Worm (Caenorhabditis elegans): ENCODE data around the gene C02F5.2.

Gene C02F5.2

DNA sequence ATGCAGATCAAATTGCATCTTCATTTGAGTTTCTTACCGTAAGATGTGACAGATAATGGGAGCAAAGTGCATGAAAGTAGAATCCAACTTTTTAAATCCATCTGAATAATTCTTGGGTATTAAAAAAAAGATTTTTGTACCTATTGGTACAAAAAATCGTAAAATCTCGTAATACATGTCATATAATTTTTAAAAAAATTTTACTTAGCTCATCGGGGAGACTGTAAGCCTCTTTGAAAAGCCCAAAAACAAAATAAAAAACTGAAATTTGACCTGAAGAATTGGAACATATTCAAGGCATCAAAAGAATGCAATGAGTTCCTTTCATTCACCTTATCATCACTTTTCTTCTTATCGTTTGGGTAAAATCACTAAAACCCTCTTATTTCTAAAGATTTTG lies 26.5 kb downstream of the C02F5.2 start, which contains the start of gene clec-160:
Gene clec-160, minus strand, starts transcription at position 101 of the 400 bp plus-strand sequence.
- no peak for TF ChIP-seq unc-62 (GFP tag; optimal IDR thresholded peaks at IDR 0.05)

ce11 chrIII:8278801-8279200 lies 29.4 kb downstream of the C02F5.2 start, which contains the start of gene mig-10:
Gene mig-10 (plus strand): TSS chrIII:8279101.
- TF ChIP-seq unc-62 (GFP tag; optimal IDR thresholded peaks at IDR 0.05) = no peak

- no peak for TF ChIP-seq unc-62 (GFP tag; optimal IDR thresholded peaks at IDR 0.05)
Observed at ce11 chrIII:8279567-8279966, 30.1 kb downstream of the C02F5.2 start.

- no peak for TF ChIP-seq unc-62 (GFP tag; optimal IDR thresholded peaks at IDR 0.05)
Observed at ce11 chrIII:8280352-8280751, 30.9 kb downstream of the C02F5.2 start.

ce11 chrIII:8281310-8281709 lies 31.9 kb downstream of the C02F5.2 start:
- TF ChIP-seq unc-62 (GFP tag; optimal IDR thresholded peaks at IDR 0.05) = no peak

- no peak for TF ChIP-seq unc-62 (GFP tag; optimal IDR thresholded peaks at IDR 0.05)
Observed at ce11 chrIII:8283525-8283924, 34.1 kb downstream of the C02F5.2 start.

DNA sequence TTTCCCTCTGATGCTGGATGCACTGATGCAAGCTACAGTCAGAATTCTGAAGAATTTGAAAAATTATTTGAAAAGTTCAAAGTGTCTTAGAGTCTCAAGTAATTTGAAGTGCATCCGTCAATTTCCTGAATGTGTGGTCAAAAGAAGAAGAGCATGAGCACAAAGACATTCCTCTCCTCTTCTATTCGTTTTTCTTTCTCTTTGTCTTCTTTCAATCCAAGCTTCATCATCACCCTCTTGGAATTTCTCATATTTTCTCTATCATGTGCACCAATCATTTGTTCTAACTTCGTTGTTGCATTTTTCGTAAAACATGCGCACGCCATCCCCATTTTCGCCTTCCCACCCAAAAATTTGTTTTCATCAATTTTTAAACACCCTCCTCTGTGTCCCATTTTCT lies 36.6 kb downstream of the C02F5.2 start:
- no peak for TF ChIP-seq unc-62 (GFP tag; optimal IDR thresholded peaks at IDR 0.05)

DNA sequence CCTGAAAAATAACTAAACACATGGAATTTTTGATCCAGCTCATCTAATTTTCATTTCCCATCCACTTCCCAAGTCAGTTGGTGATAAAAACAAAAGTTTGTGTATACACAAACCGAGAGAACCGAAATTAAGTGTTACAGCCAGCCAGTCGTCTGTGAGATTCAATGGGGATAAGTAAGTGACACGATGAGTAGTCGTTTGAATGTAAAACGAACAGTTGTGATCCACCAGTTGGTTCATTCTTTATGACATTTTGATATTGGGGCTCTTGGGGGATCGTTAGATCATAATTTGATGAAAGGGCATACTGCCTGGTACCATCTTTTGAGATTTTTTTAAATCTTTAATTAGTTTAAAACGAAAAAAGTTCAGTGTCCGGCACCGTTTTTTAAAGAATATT lies 37.4 kb downstream of the C02F5.2 start:
- TF ChIP-seq unc-62 (GFP tag; optimal IDR thresholded peaks at IDR 0.05) = no peak

- TF ChIP-seq unc-62 (GFP tag; optimal IDR thresholded peaks at IDR 0.05) = no peak
Observed at ce11 chrIII:8287519-8287918, 38.1 kb downstream of the C02F5.2 start.

ce11 chrIII:8289181-8289580 lies 39.8 kb downstream of the C02F5.2 start:
- TF ChIP-seq unc-62 (GFP tag; optimal IDR thresholded peaks at IDR 0.05) = no peak

DNA sequence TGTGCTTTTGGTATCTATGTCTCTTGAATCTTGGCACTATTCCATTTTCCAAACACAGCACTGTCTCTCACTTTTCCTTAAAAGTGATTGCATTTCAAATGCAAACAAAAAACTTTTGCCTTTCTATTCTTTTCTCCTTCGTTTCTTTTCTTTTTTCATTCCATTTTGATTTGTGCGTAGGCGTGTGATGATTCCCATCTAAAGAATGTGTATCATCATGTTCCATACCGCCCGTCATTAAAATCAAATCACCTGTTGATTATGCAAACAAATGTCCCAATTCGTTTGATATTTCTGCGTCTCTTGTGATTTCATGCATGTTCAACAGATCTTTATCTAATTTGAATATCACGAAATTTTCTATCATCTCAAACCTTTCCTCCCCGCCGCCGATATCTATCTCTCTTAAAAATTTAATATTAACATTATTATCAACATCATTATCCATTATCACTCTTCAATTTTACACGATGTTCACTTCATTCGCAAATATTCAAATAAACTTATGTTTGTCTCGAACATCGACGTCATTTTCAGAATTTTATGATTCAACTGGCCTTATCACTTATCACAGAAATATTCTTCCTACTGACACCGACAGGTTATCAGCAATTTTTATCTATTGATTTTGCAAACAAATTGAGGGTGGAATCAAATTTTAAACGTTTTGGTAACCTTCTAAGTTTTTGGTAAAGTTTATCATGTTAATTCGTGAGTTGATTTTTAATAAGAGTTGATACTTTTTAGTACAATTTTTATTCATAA lies 42.0 kb downstream of the C02F5.2 start:
- TF ChIP-seq unc-62 (GFP tag; optimal IDR thresholded peaks at IDR 0.05) = no peak

DNA sequence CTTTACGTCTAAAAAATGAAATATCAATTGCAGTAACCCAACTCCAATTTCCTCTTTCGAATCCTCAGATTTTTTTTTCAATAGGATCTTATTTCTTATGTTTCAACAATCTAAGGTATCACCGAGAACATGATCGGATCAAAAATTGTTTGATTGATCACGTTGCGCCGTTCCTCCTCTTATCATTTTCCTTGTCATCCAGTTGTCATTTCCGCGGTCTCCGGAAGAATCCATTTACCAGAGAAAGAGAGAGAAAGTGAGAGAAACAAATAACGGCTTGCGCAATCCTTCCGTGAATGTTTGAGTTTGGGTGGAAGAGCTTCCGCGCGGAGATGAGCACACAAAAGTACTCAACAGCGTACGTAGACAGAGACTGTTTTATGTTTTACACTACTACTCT lies 43.8 kb downstream of the C02F5.2 start:
- TF ChIP-seq unc-62 (GFP tag; optimal IDR thresholded peaks at IDR 0.05) = no peak

- no peak for TF ChIP-seq unc-62 (GFP tag; optimal IDR thresholded peaks at IDR 0.05)
Observed at ce11 chrIII:8298216-8298920, 48.9 kb downstream of the C02F5.2 start.

ce11 chrIII:8299078-8299587 lies 49.7 kb downstream of the C02F5.2 start:
- TF ChIP-seq unc-62 (GFP tag; optimal IDR thresholded peaks at IDR 0.05) = no peak

- TF ChIP-seq unc-62 (GFP tag; optimal IDR thresholded peaks at IDR 0.05) = no peak
Observed at ce11 chrIII:8299734-8300133, 50.3 kb downstream of the C02F5.2 start.

Measured in whole organism, dauer.